Worm (Caenorhabditis elegans): ENCODE measurements around the gene rps-14.

- TF ChIP-seq drap-1 (GFP tag; optimal IDR thresholded peaks at IDR 0.05): no peak
- no peak for TF ChIP-seq elt-1 (tag; optimal IDR thresholded peaks at IDR 0.05; ENCODE audit: borderline replicate concordance, insufficient read depth)
- no peak for TF ChIP-seq elt-3 (tag; optimal IDR thresholded peaks at IDR 0.05)
- TF ChIP-seq sptf-1 (tag; optimal IDR thresholded peaks at IDR 0.05): no peak
- no peak for TF ChIP-seq snpc-4 (tag; optimal IDR thresholded peaks at IDR 0.05)
- TF ChIP-seq mep-1 (tag; optimal IDR thresholded peaks at IDR 0.05): no peak
- TF ChIP-seq ces-1 (GFP tag; optimal IDR thresholded peaks at IDR 0.05): no peak
Observed at ce11 chrIII:7197973-7198372, 18.6 kb upstream of the rps-14 start, which contains the start of gene exos-9.

All from whole organism, mixed stage, embryonic.